Worm (Caenorhabditis elegans) whole organism, midembryonic: ENCODE results near the gene pde-4.

Experiments used
- T22C8.4 ChIP-seq: fragments of 200-800 bp; sonication (Bioruptor generic); IDR thresholded peaks from 2 replicates; pipeline ENCODE4 v1.3.6; 2022; ENCODE audit warnings: missing genetic modification characterization, missing compliant biosample characterization
- cog-1 ChIP-seq: sonication (generic microtip); optimal IDR thresholded peaks from 2 replicates; lab custom pipeline; 2016; ENCODE audit warnings: missing genetic modification characterization, missing compliant biosample characterization
- flt-1 ChIP-seq: fragments of 200-800 bp; sonication (Bioruptor generic); IDR thresholded peaks from 2 replicates; pipeline ENCODE4 v1.3.6; 2022; ENCODE audit warnings: missing genetic modification characterization, missing compliant biosample characterization
- klf-2 ChIP-seq: fragments of 200-800 bp; sonication (Bioruptor generic); conservative IDR thresholded peaks from 2 replicates; pipeline ENCODE4 v1.3.6; 2022; ENCODE audit warnings: missing genetic modification reagents, missing genetic modification characterization, missing compliant biosample characterization
- med-1 ChIP-seq: sonication (generic microtip); optimal IDR thresholded peaks from 2 replicates; lab custom pipeline; 2017; ENCODE audit warnings: missing genetic modification characterization, mild to moderate bottlenecking, missing compliant biosample characterization, antibody characterized with exemption, missing genetic modification reagents; ENCODE audit not compliant: insufficient read depth
- ztf-23 ChIP-seq: fragments of 200-800 bp; sonication (Bioruptor generic); IDR thresholded peaks from 2 replicates; pipeline ENCODE4 v1.3.6; 2022; ENCODE audit warnings: missing genetic modification reagents, missing genetic modification characterization, missing compliant biosample characterization
- ztf-29 ChIP-seq: fragments of 200-800 bp; sonication (Bioruptor generic); IDR thresholded peaks from 2 replicates; pipeline ENCODE4 v1.3.6; 2022; ENCODE audit warnings: missing genetic modification reagents, missing genetic modification characterization, missing compliant biosample characterization

DNA sequence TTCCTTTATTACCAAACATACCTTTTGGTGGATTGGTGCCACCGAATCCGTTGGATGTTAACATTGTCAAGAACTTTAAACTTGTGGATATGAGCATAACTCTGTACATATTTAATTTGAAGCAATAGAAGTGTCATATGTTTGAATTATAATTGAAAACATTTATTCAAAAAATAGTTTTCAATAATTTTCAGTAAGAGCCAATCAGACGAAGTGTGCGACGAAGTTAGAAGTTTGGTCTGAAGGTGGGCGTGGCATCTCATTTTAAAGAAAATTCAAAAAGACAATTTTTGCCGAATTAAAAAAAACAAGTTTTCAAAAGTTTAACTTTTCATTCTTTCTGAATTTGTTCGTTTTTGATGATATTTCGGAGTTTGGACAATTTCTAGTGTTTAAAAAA lies 56.2 kb downstream of the pde-4 start, which contains the start of gene syd-1:
- TF ChIP-seq klf-2 (GFP tag; lab: Robert Waterston, UW) (no peak), cog-1 (no peak), ztf-23 (no peak), T22C8.4 (GFP tag; lab: Robert Waterston, UW) (no peak), flt-1 (no peak), med-1 (GFP tag; lab: Kevin White, UChicago) (no peak), ztf-29 (GFP tag; lab: Robert Waterston, UW) (no peak)
